Worm (Caenorhabditis elegans) whole organism, L3 larva: Measurements from ENCODE around the gene frpr-12.
A peak's percentile ranks its signal among the peaks of the same experiment; 100 is the strongest.

Experiments
- R02D3.7 ChIP-seq: fragments of 150-350 bp; optimal IDR thresholded peaks from 2 replicates; lab custom pipeline; 2014; ENCODE audit warnings: missing biosample characterization, missing genetic modification characterization
- aly-2 ChIP-seq: fragments of 150-350 bp; optimal IDR thresholded peaks from 2 replicates; lab custom pipeline; 2014; ENCODE audit warnings: missing biosample characterization, missing genetic modification characterization
- ama-1 ChIP-seq: fragments of 150-350 bp; optimal IDR thresholded peaks from 2 replicates; lab custom pipeline; 2018
- ceh-16 ChIP-seq: sonication (generic microtip); optimal IDR thresholded peaks from 2 replicates; lab custom pipeline; 2017; ENCODE audit warnings: missing biosample characterization, missing genetic modification characterization
- ceh-28 ChIP-seq: fragments of 150-350 bp; optimal IDR thresholded peaks from 2 replicates; lab custom pipeline; 2014; ENCODE audit warnings: missing biosample characterization, missing genetic modification reagents, missing genetic modification characterization
- ceh-9 ChIP-seq: sonication (generic microtip); optimal IDR thresholded peaks from 2 replicates; lab custom pipeline; 2018; ENCODE audit warnings: missing biosample characterization, missing genetic modification characterization
- egl-27 ChIP-seq: sonication (generic microtip); optimal IDR thresholded peaks from 4 replicates; lab custom pipeline; 2017; ENCODE audit warnings: missing biosample characterization, missing genetic modification reagents, missing genetic modification characterization
- egl-5 ChIP-seq: fragments of 150-350 bp; optimal IDR thresholded peaks from 2 replicates; lab custom pipeline; 2017; ENCODE audit warnings: missing biosample characterization, missing genetic modification reagents, missing genetic modification characterization, inconsistent platforms
- elt-2 ChIP-seq: sonication (generic microtip); optimal IDR thresholded peaks from 2 replicates; lab custom pipeline; 2016; ENCODE audit warnings: missing genetic modification reagents, mild to moderate bottlenecking, missing genetic modification characterization, missing compliant biosample characterization
- fkh-2 ChIP-seq: fragments of 150-350 bp; optimal IDR thresholded peaks from 2 replicates; lab custom pipeline; 2014; ENCODE audit warnings: missing biosample characterization, missing genetic modification reagents, missing genetic modification characterization
- fos-1 ChIP-seq: fragments of 150-350 bp; optimal IDR thresholded peaks from 2 replicates; lab custom pipeline; 2014; ENCODE audit warnings: missing biosample characterization, missing genetic modification characterization
- lin-39 ChIP-seq: fragments of 150-350 bp; optimal IDR thresholded peaks from 2 replicates; lab custom pipeline; 2018; ENCODE audit warnings: missing biosample characterization, missing genetic modification reagents, missing genetic modification characterization
- lsy-12 ChIP-seq: sonication (generic microtip); optimal IDR thresholded peaks from 2 replicates; lab custom pipeline; 2016; ENCODE audit warnings: mild to moderate bottlenecking, missing genetic modification characterization, missing compliant biosample characterization
- mdl-1 ChIP-seq: fragments of 150-350 bp; optimal IDR thresholded peaks from 2 replicates; lab custom pipeline; 2014; ENCODE audit warnings: missing biosample characterization, missing genetic modification characterization
- mml-1 ChIP-seq: fragments of 150-350 bp; sonication (generic microtip); optimal IDR thresholded peaks from 3 replicates; lab custom pipeline; 2014; ENCODE audit warnings: missing biosample characterization, missing genetic modification characterization
- nfya-1 ChIP-seq: sonication (generic microtip); optimal IDR thresholded peaks from 2 replicates; lab custom pipeline; 2017; ENCODE audit warnings: missing genetic modification characterization, mild to moderate bottlenecking, missing compliant biosample characterization, antibody characterized with exemption, moderate library complexity; ENCODE audit not compliant: insufficient read depth
- nhr-11 ChIP-seq: fragments of 150-350 bp; optimal IDR thresholded peaks from 2 replicates; lab custom pipeline; 2014; ENCODE audit warnings: missing biosample characterization, missing genetic modification characterization
- nhr-23 ChIP-seq: fragments of 150-350 bp; optimal IDR thresholded peaks from 2 replicates; lab custom pipeline; 2014; ENCODE audit warnings: missing biosample characterization, missing genetic modification reagents, missing genetic modification characterization
- nhr-25 ChIP-seq: sonication (generic microtip); optimal IDR thresholded peaks from 2 replicates; lab custom pipeline; 2017; ENCODE audit warnings: missing biosample characterization, missing genetic modification characterization
- nhr-28 ChIP-seq: fragments of 150-350 bp; optimal IDR thresholded peaks from 2 replicates; lab custom pipeline; 2014; ENCODE audit warnings: missing biosample characterization, missing genetic modification characterization
- nhr-43 ChIP-seq: sonication (generic microtip); optimal IDR thresholded peaks from 2 replicates; lab custom pipeline; 2016; ENCODE audit warnings: mild to moderate bottlenecking, missing genetic modification characterization, missing compliant biosample characterization; ENCODE audit not compliant: poor library complexity, severe bottlenecking
- nhr-67 ChIP-seq: fragments of 150-350 bp; optimal IDR thresholded peaks from 2 replicates; lab custom pipeline; 2014; ENCODE audit warnings: missing biosample characterization, missing genetic modification characterization
- nhr-76 ChIP-seq: fragments of 150-350 bp; sonication (generic microtip); optimal IDR thresholded peaks from 5 replicates; lab custom pipeline; 2014; ENCODE audit warnings: missing biosample characterization, missing genetic modification characterization
- nhr-77 ChIP-seq: fragments of 150-350 bp; optimal IDR thresholded peaks from 2 replicates; lab custom pipeline; 2014; ENCODE audit warnings: missing biosample characterization, missing genetic modification characterization
- pha-4 ChIP-seq: fragments of 150-350 bp; optimal IDR thresholded peaks from 2 replicates; lab custom pipeline; 2014; ENCODE audit warnings: missing biosample characterization, missing genetic modification reagents, missing genetic modification characterization
- pqm-1 ChIP-seq: fragments of 150-350 bp; optimal IDR thresholded peaks from 2 replicates; lab custom pipeline; 2017; ENCODE audit warnings: missing biosample characterization, missing genetic modification characterization, inconsistent platforms
- skn-1 ChIP-seq: fragments of 150-350 bp; optimal IDR thresholded peaks from 2 replicates; lab custom pipeline; 2014; ENCODE audit warnings: missing biosample characterization, missing genetic modification characterization
- tbx-2 ChIP-seq: sonication (generic microtip); optimal IDR thresholded peaks from 2 replicates; lab custom pipeline; 2016; ENCODE audit warnings: mild to moderate bottlenecking, missing genetic modification characterization, missing compliant biosample characterization
- zag-1 ChIP-seq: fragments of 150-350 bp; optimal IDR thresholded peaks from 2 replicates; lab custom pipeline; 2014; ENCODE audit warnings: missing biosample characterization, missing genetic modification characterization
- ztf-4 ChIP-seq: fragments of 150-350 bp; optimal IDR thresholded peaks from 2 replicates; lab custom pipeline; 2014; ENCODE audit warnings: missing biosample characterization, missing genetic modification characterization

The frpr-12 gene

ce11 chrV:8936791-8937475 lies 34.1 kb downstream of the frpr-12 start:
- TF ChIP-seq egl-5 (no peak), mdl-1 (no peak), ceh-16 (tag; lab: Kevin White, UChicago) (no peak), nhr-76 (no peak), fkh-2 (tag; lab: Kevin White, UChicago) (no peak), elt-2 (tag; lab: Kevin White, UChicago) (peak; percentile 67), ceh-9 (tag; lab: Kevin White, UChicago) (no peak), pqm-1 (tag; lab: Kevin White, UChicago) (peak; percentile 33), pha-4 (tag; lab: Kevin White, UChicago) (no peak), ceh-28 (peak; percentile 13), ama-1 (lab: Kevin White, UChicago) (no peak), nhr-25 (peak; percentile 76), nfya-1 (peak; percentile 29), aly-2 (no peak), fos-1 (tag; lab: Kevin White, UChicago) (no peak), nhr-23 (tag; lab: Kevin White, UChicago) (peak; percentile 44)

- TF ChIP-seq nhr-67 (tag; lab: Kevin White, UChicago) (no peak), ama-1 (lab: Kevin White, UChicago) (peak; percentile 64)
- TF ChIP-seq, all 47 proteins: peak for 1
Observed at ce11 chrV:8937476-8938249, 34.9 kb downstream of the frpr-12 start.

- peak; percentile 81 for TF ChIP-seq ama-1 (lab: Kevin White, UChicago)
- TF ChIP-seq nhr-77 (tag; lab: Kevin White, UChicago) = no peak
Observed at ce11 chrV:8938445-8938844, 35.6 kb downstream of the frpr-12 start.

ce11 chrV:8938943-8939342 lies 36.1 kb downstream of the frpr-12 start:
- TF ChIP-seq fkh-2 (tag; lab: Kevin White, UChicago) = no peak
- no peak for TF ChIP-seq lsy-12 (tag; lab: Kevin White, UChicago)
- no peak for TF ChIP-seq R02D3.7
- no peak for TF ChIP-seq skn-1 (tag; lab: Kevin White, UChicago)
- TF ChIP-seq mml-1 (tag; lab: Kevin White, UChicago) = no peak
- no peak for TF ChIP-seq zag-1 (tag; lab: Kevin White, UChicago)
- TF ChIP-seq nhr-77 (tag; lab: Kevin White, UChicago) = no peak
- TF ChIP-seq nhr-43 (tag; lab: Kevin White, UChicago) = peak; percentile 8
- no peak for TF ChIP-seq nhr-28 (tag; lab: Kevin White, UChicago)
- peak; percentile 76 for TF ChIP-seq ama-1 (lab: Kevin White, UChicago)
- TF ChIP-seq fos-1 (tag; lab: Kevin White, UChicago) = no peak
- TF ChIP-seq pha-4 (tag; lab: Kevin White, UChicago) = no peak

- TF ChIP-seq elt-2 (tag; lab: Kevin White, UChicago) (peak; percentile 32), ama-1 (lab: Kevin White, UChicago) (peak; percentile 98), tbx-2 (no peak), lsy-12 (tag; lab: Kevin White, UChicago) (peak; percentile 1), nhr-11 (tag; lab: Kevin White, UChicago) (no peak), nfya-1 (peak; percentile 18), ztf-4 (tag; lab: Kevin White, UChicago) (peak; percentile 39), lin-39 (tag; lab: Kevin White, UChicago) (no peak), skn-1 (tag; lab: Kevin White, UChicago) (no peak), egl-27 (tag; lab: Kevin White, UChicago) (no peak), pha-4 (tag; lab: Kevin White, UChicago) (peak; percentile 35), nhr-77 (tag; lab: Kevin White, UChicago) (no peak), nhr-25 (peak; percentile 27)
Observed at ce11 chrV:8939424-8940065, 36.7 kb downstream of the frpr-12 start.
